Worm (Caenorhabditis elegans) whole organism, L3 larva: ENCODE results near the gene srx-38.

Experiments used
- aly-2 ChIP-seq: fragments of 150-350 bp; optimal IDR thresholded peaks from 2 replicates; lab custom pipeline; 2014; ENCODE audit warnings: missing biosample characterization, missing genetic modification characterization
- ama-1 ChIP-seq: fragments of 150-350 bp; optimal IDR thresholded peaks from 2 replicates; lab custom pipeline; 2018
- ceh-28 ChIP-seq: fragments of 150-350 bp; optimal IDR thresholded peaks from 2 replicates; lab custom pipeline; 2014; ENCODE audit warnings: missing biosample characterization, missing genetic modification reagents, missing genetic modification characterization
- lin-39 ChIP-seq: fragments of 150-350 bp; optimal IDR thresholded peaks from 2 replicates; lab custom pipeline; 2018; ENCODE audit warnings: missing biosample characterization, missing genetic modification reagents, missing genetic modification characterization
- nhr-11 ChIP-seq: fragments of 150-350 bp; optimal IDR thresholded peaks from 2 replicates; lab custom pipeline; 2014; ENCODE audit warnings: missing biosample characterization, missing genetic modification characterization
- nhr-12 ChIP-seq: fragments of 150-350 bp; optimal IDR thresholded peaks from 2 replicates; lab custom pipeline; 2014; ENCODE audit warnings: missing biosample characterization, missing genetic modification characterization
- nhr-23 ChIP-seq: fragments of 150-350 bp; optimal IDR thresholded peaks from 2 replicates; lab custom pipeline; 2014; ENCODE audit warnings: missing biosample characterization, missing genetic modification reagents, missing genetic modification characterization
- nhr-43 ChIP-seq: sonication (generic microtip); optimal IDR thresholded peaks from 2 replicates; lab custom pipeline; 2016; ENCODE audit warnings: mild to moderate bottlenecking, missing genetic modification characterization, missing compliant biosample characterization; ENCODE audit not compliant: poor library complexity, severe bottlenecking
- nhr-76 ChIP-seq: fragments of 150-350 bp; sonication (generic microtip); optimal IDR thresholded peaks from 5 replicates; lab custom pipeline; 2014; ENCODE audit warnings: missing biosample characterization, missing genetic modification characterization
- tbx-2 ChIP-seq: sonication (generic microtip); optimal IDR thresholded peaks from 2 replicates; lab custom pipeline; 2016; ENCODE audit warnings: mild to moderate bottlenecking, missing genetic modification characterization, missing compliant biosample characterization

DNA sequence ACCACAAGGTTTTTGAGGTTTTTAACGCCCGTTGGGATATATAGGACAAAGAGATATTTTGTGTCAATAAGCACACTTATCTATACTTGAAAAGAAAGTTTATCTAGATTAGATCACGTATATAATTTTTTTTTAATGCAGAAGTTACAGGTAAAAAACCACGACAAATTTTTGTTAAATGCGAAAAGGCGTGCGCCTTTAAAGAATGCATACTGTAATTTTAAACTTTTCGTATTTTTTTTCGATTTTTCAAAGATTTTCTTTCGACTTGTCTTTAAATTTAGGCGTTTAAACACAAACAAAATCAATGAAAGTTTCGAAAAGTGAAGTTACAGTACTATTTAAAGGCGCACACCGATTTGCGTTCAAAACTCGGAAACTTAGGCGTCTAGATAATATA, 48.2 kb upstream of the srx-38 start:
- no peak for TF ChIP-seq nhr-76 (tag; lab: Kevin White, UChicago)
- TF ChIP-seq ama-1 (lab: Kevin White, UChicago) = no peak
- no peak for TF ChIP-seq aly-2 (tag; lab: Kevin White, UChicago)
- no peak for TF ChIP-seq tbx-2 (tag; lab: Kevin White, UChicago)
- no peak for TF ChIP-seq nhr-12
- no peak for TF ChIP-seq ceh-28 (tag; lab: Kevin White, UChicago)
- no peak for TF ChIP-seq lin-39
- TF ChIP-seq nhr-11 (tag; lab: Kevin White, UChicago) = no peak
- no peak for TF ChIP-seq nhr-43 (tag; lab: Kevin White, UChicago)
- no peak for TF ChIP-seq nhr-23 (tag; lab: Kevin White, UChicago)
